Fruit fly (Drosophila melanogaster): ENCODE results near the gene aly.

Gene aly

dm6 chr3L:3036951-3037586 lies 10.7 kb upstream of the aly start (continued):
- TF ChIP-seq ase (GFP tag; IDR thresholded peaks at IDR 0.05) (no peak), zfh1 (GFP tag; IDR thresholded peaks at IDR 0.05) (no peak), CG1792 (GFP tag; optimal IDR thresholded peaks at IDR 0.05) (no peak), Atf3 (GFP tag; optimal IDR thresholded peaks at IDR 0.05) (no peak), CG11695 (GFP tag; IDR thresholded peaks at IDR 0.05) (0 out of 3 replicates have a peak, but pooled peaks have one; percentile 34), CG33557 (GFP tag; optimal IDR thresholded peaks at IDR 0.05) (no peak), CG8944 (GFP tag; optimal IDR thresholded peaks at IDR 0.05) (no peak), CG2712 (tag; optimal IDR thresholded peaks at IDR 0.05) (no peak), CG5245 (GFP tag; optimal IDR thresholded peaks at IDR 0.05) (no peak), CG31365 (tag; optimal IDR thresholded peaks at IDR 0.05) (no peak), kni (GFP tag; optimal IDR thresholded peaks at IDR 0.05) (peak; percentile 45), CG13424 (tag; optimal IDR thresholded peaks at IDR 0.05) (no peak), CG17361 (GFP tag; IDR thresholded peaks at IDR 0.05) (no peak), CG3163 (GFP tag; optimal IDR thresholded peaks at IDR 0.05) (no peak), maf-S (GFP tag; optimal IDR thresholded peaks at IDR 0.05) (no peak), sr (GFP tag; IDR thresholded peaks at IDR 0.05) (0 out of 3 replicates have a peak, but pooled peaks have one; percentile 18), oc (tag; optimal IDR thresholded peaks at IDR 0.05) (no peak), Hr3 (GFP tag; optimal IDR thresholded peaks at IDR 0.05) (no peak), Hr51 (GFP tag; optimal IDR thresholded peaks at IDR 0.05) (peak in 1 of 2 experiments; percentile 20), CG2199 (GFP tag; IDR thresholded peaks at IDR 0.05) (no peak), shn (GFP tag; optimal IDR thresholded peaks at IDR 0.05) (no peak), CG14860 (GFP tag; IDR thresholded peaks at IDR 0.05; ENCODE audit: partially characterized antibody) (no peak), CG14441 (GFP tag; IDR thresholded peaks at IDR 0.05) (peak; percentile 29; the same call in 1 of the 2 replicates), CG16815 (GFP tag; optimal IDR thresholded peaks at IDR 0.05) (no peak), Xrp1 (GFP tag; IDR thresholded peaks at IDR 0.05) (no peak), Myb (GFP tag; optimal IDR thresholded peaks at IDR 0.05) (no peak), unc-4 (GFP tag; IDR thresholded peaks at IDR 0.05; ENCODE audit: partially characterized antibody) (no peak), Adf1 (GFP tag; IDR thresholded peaks at IDR 0.05) (peak; percentile 24; the same call in 1 of the 2 replicates), Eip74EF (GFP tag; optimal IDR thresholded peaks at IDR 0.05) (no peak), CG15269 (tag; optimal IDR thresholded peaks at IDR 0.05) (peak; percentile 28), PHDP (tag; optimal IDR thresholded peaks at IDR 0.05) (no peak), rib (GFP tag; IDR thresholded peaks at IDR 0.05) (0 out of 2 replicates have a peak, but pooled peaks have one; percentile 10), Mad (GFP tag; optimal IDR thresholded peaks at IDR 0.05) (no peak), cwo (GFP tag; optimal IDR thresholded peaks at IDR 0.05) (no peak), CG15696 (tag; optimal IDR thresholded peaks at IDR 0.05) (no peak), CG31224 (GFP tag; IDR thresholded peaks at IDR 0.05) (no peak), CG11093 (GFP tag; IDR thresholded peaks at IDR 0.05) (no peak), Pdp1 (GFP tag; optimal IDR thresholded peaks at IDR 0.05) (peak in 1 of 2 experiments; percentile 90), Rx (GFP tag; IDR thresholded peaks at IDR 0.05) (no peak), ewg (GFP tag; optimal IDR thresholded peaks at IDR 0.05) (no peak), CG6813 (GFP tag; optimal IDR thresholded peaks at IDR 0.05) (no peak), sd (tag; optimal IDR thresholded peaks at IDR 0.05) (peak; percentile 51), wdn (GFP tag; IDR thresholded peaks at IDR 0.05) (no peak), CG7987 (GFP tag; optimal IDR thresholded peaks at IDR 0.05) (peak; percentile 53), crol (GFP tag; IDR thresholded peaks at IDR 0.05) (peak; percentile 91), Nf-YA (GFP tag; IDR thresholded peaks at IDR 0.05) (no peak), hbn (GFP tag; IDR thresholded peaks at IDR 0.05; ENCODE audit: partially characterized antibody) (no peak), Jarid2 (GFP tag; optimal IDR thresholded peaks at IDR 0.05) (no peak), CG1832 (GFP tag; optimal IDR thresholded peaks at IDR 0.05) (no peak)

Measured in whole organism, embryonic.